Worm (Caenorhabditis elegans): Measurements from ENCODE around the gene erd-2.2.

Gene erd-2.2

DNA sequence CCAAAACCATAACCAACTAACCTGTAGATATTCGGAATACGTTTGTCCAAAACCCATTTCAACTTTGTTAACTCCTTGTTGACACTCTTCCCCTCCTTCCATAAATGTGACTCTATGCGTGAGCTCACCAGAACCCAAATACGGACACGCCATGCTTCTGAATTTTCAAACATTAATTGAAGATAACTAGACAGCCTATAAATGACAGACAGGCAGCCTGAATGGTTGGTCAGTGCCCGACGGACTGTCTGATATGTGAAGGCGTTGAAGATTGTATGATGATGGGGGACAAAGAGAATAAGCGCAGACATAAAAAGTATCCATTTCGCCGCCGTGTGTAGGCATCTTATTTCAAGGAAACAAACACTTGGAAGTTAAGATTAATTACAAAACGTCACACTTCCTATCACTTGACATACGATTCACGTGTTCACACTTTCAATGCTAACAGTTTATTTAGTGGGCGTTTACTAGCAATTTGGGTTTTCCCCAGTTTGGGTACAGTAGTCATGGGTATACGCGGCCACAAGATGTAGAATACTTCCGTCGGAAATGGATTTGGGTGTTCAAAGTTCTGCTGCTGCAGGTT, 13.0 kb downstream of the erd-2.2 start, which contains the start of the genes tdo-2 and C28H8.2:
Gene tdo-2 (minus strand): TSS at position 157 of the 589 bp plus-strand sequence.
Gene C28H8.2 (plus strand): TSS at position 524 of the 589 bp plus-strand sequence.
- TF ChIP-seq unc-62 (GFP tag; optimal IDR thresholded peaks at IDR 0.05): no peak

DNA sequence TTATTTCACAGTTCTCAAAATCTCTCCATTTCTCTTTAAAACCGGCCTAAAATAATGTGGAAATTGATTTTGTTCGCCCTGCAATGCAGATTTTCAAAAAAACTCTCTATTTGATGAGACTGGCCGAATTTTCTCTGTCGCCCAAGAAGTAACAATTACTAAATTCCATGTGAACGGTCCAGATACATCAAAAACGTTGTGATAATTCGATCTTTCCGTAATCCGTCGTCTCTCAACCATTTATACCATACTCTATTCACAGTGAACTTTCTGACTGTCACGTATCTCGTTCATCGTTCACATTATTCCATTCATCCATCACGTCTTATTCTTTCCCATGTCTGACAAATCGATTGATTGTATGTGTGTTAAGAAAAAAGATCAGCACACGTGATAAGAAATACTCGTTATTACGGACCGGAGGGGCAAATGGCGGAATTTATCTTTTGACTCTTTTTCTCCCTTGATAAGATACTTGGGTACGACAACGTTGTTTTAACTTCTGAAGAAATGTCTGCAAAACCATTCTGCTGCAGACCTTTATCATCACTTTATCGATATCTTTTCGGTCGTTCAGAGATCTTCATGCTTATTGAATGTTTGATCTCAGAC, 14.3 kb downstream of the erd-2.2 start:
- TF ChIP-seq unc-62 (GFP tag; optimal IDR thresholded peaks at IDR 0.05): no peak

DNA sequence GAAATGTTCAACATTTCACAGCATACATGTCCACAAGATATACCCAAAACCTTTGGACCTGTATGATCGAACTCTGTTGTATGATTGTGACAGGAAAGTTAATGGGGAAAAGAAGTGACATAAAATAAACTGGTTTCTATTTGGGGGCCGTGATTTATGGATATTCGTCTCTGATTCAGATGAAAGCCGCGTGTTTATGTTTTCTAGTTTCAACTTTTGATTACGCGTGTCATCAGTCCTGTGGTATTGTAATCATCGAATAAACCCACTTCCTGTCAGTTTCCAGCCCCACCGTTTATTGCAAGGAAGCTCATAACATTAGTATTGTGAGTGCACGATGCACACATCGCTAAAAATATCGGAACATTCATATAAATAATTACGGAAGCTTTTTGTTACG, 15.4 kb downstream of the erd-2.2 start:
- TF ChIP-seq unc-62 (GFP tag; optimal IDR thresholded peaks at IDR 0.05): no peak

DNA sequence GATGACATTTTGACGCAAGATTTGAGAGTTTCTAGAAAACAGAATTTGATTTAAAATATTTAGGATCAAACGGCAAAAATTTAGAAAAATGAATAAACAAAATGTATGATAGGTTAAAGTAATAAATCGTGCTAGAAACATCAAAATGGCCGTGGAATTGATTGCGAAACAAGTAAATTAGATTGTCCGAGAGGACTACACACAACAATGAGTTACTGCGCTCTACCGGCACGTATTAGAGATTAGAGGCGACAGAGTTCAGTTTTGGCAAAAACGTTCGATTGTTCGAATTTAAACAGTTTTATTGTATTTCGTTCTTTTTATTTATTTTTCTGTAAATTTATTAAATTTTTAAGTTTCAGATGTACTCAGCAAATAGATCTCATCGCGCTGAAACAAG, 18.9 kb downstream of the erd-2.2 start, which contains the start of the genes dnc-2 and bcl-7:
Gene dnc-2 (minus strand): TSS at position 33 of the 400 bp plus-strand sequence.
Gene bcl-7 (plus strand): TSS at position 363 of the 400 bp plus-strand sequence.
- TF ChIP-seq unc-62 (GFP tag; optimal IDR thresholded peaks at IDR 0.05): no peak

DNA sequence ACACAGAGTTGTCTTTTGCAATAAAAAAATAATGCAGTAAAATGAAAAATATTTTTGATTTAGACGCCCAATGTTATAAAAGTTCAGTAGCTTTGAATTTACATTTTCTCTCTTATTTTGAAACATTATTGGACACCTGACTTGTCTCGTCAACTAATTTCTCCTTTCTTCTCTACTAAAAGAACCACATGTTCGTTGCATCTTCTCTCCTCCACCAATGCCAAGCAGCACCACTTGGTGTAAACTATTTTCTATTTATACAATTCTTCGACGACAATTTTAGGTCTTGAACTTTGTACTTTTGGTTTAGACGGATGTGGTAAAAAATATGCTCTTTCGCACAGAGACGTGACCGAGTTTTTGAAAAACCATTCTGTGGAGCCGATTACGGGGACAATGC, 23.8 kb downstream of the erd-2.2 start:
- TF ChIP-seq unc-62 (GFP tag; optimal IDR thresholded peaks at IDR 0.05): no peak

DNA sequence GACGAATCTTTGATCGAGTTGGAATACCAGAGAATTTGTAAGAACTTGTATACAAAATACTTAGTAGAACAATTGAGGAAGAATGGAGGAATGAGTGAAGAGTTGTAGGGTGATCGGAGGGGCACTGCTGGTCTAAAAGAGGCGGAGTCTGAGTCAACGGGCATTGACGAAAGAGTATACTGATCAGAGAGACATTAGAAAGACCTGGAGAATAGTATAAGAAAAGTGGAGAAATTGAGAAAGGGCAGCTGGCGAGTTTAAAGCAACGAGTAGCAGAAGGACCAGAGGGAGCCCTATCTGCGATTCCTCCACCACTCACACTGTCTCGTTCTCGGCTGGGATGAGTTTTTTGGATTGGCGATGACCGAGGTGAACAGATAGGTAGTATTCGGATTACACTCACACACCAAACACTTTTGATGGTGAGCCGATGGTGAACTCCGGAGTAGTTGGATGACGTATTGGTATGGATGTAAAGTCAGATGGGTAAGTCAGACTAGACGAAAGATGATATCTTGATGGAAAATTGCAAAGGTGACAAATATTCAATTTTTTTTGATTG, 24.7 kb downstream of the erd-2.2 start, which contains the start of gene EGAP1.5:
Gene EGAP1.5 (plus strand): TSS at position 289 of the 562 bp plus-strand sequence.
- no peak for TF ChIP-seq unc-62 (GFP tag; optimal IDR thresholded peaks at IDR 0.05)

DNA sequence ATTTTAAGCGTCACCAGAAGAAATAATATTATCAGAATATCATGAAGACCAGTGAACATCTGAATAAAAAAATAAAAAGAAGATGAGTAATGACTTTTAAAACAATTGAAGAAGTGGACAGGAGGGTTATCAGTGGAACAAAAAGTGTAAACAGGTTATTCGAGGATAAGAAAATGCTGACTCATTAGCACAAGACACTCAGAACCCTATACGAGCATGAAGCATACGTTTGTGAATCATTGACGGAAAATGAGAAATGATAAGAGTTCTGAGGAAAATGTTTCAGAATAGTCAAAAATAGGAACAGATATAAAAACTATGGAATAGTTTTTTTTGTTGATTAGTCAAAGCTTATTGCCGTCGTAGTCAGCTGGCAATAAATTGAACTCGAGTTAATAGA, 26.0 kb downstream of the erd-2.2 start, which contains the start of gene zmp-1:
Gene zmp-1 (minus strand): TSS at position 101 of the 400 bp plus-strand sequence.
- no peak for TF ChIP-seq unc-62 (GFP tag; optimal IDR thresholded peaks at IDR 0.05)

DNA sequence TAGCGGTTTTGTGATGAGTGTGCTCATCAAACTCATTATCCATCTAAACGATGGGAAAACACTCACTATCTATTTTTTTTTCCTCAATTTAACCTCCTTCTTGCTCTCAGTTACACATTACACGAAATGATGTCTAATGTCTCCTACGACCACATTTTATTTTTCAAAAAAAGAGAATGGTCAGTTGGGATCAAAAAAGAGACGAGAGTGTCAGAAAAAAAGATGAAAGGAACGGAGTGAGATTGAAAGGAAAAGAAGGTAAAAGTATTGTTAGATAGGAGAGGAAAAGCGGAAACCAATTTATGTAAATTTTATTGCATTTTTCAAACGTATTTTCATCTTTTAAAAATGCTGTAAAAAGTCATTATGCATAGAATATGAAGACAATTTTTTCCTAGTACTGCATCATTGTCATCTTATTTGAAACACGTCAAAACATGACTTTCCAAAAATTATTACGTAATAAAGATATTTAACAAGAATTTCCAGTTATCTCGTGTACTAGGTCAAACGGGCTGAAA, 27.3 kb downstream of the erd-2.2 start:
- no peak for TF ChIP-seq unc-62 (GFP tag; optimal IDR thresholded peaks at IDR 0.05)

DNA sequence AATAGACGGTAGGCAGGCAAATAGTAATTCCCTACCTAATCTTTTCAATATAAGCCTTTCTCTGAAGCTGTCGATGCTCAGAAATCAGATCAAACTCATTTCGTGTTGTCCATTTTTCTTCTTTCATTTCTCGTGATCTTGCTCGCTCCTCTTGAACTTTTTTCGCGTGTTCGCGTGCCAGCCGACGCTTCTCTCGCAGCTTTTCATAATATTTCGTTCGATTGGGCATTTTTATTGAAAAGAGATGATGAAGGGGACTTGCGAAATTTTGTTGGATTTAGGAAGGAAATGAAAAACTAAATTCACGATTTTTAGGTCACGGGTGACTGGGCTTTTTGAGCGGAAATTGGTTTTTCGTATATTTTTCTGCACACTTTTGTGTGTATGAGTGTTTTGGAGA, 30.1 kb downstream of the erd-2.2 start, which contains the start of gene EGAP1.1:
Gene EGAP1.1 (minus strand): TSS at position 229 of the 400 bp plus-strand sequence.
- TF ChIP-seq unc-62 (GFP tag; optimal IDR thresholded peaks at IDR 0.05): no peak

DNA sequence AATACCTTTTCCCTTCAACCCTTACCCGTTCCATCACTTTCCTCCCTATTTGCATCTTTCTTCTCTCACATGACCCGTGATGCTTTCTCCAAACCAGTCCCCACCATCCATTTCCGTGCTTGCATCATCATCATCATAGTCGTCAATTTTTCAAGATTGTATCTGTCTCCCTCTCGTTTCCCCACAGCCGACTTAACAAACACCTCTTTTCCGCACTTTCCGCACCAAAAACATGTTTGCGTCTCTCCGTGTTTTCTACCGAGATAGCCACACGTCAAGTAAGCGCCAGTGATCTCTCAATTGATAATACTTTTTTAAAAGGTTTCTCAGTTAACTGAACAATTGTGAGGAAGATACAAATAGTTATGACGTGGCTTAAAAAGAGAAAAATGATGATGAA, 31.2 kb downstream of the erd-2.2 start:
- no peak for TF ChIP-seq unc-62 (GFP tag; optimal IDR thresholded peaks at IDR 0.05)

DNA sequence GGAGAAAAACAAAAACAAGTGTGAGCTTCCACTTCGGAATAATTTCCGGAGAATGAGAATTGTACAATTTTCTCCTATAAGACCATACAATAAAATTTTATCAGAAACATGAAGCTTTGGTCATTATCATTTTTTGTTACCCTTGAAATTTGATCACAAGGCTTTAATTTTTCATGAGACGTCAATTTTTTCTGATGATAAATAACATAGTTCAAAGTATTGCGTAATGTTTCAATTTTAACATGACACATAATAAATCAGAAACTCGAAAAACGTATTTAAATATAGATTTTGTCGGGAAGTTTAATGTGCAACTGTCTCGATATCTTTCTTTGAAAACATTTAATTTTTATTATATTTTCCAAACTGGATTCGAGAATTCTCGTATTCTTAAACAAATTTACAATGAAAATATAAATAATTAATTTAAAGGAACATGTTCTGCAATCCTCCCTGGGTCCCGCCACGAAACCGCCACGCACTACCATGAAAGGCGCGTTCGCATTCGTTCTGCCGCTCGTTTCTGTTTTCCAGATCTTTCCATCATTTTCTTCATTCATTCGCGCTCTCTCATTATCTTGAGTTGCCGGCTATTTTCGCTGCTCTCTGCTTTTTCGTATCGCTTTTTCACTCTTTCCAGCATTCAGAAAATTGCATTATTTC, 32.1 kb downstream of the erd-2.2 start:
- TF ChIP-seq unc-62 (GFP tag; optimal IDR thresholded peaks at IDR 0.05): no peak

DNA sequence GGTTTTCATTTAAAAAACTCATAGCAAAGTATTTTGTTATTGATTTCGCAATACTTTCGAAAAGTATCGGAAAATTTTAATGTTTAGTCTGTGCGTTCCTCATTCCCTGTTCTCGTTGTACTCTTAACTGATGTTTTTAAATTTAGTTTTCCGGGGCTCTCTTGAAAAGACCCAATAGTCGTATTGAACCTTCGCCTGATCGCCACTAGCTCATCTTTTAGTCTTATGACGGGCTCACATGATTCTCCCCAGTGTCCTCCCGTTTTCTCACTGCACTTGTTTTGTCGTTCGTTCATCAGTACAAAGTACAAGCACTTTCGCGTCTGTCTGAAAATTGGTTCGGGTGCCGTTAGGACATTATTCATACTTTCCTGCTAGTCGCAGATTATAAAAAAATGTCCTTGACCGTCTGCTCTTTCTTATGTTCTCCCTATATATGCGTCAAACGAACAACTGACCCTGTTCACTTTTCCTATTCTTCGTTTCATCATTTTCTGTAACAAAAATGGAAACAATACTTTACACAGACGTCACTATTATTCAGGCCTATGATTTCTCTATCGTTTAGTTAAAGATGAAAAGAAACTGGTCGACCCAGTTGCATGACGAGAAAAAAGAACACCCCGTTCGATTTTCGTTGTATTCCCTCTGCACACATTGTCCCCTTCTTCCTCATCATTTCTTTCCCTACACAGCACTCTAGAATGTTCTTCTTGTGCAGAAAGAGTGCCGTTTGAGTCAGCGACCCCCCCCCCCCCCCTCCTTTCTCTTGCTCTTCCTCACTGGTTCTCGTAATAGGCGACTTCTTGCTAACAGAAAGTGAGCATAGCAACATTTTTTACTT, 32.8 kb downstream of the erd-2.2 start, which contains the start of gene ubq-1:
Gene ubq-1 (plus strand): TSS at position 802 of the 844 bp plus-strand sequence.
- no peak for TF ChIP-seq unc-62 (GFP tag; optimal IDR thresholded peaks at IDR 0.05)

DNA sequence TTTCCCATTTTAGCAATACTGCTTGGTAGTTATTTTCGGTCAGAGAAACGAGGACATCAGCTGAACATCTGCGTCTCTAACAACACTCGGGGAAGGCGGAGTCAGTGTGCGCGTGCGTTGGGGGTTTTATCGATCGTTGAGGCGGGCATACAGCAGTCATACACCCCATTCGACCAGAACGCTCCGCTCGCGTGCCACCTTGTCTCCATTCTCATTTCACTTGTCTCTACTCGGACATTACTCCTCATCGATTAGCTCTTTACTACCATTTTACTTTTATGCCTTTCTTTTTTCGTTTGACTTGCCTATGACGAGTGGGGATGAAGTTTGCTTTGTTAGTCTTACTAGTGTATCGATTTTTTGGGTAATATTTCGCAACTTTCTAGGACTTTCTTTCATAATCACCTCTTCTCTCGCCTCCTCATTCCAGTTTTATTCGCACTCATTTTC, 33.7 kb downstream of the erd-2.2 start:
- TF ChIP-seq unc-62 (GFP tag; optimal IDR thresholded peaks at IDR 0.05): no peak

DNA sequence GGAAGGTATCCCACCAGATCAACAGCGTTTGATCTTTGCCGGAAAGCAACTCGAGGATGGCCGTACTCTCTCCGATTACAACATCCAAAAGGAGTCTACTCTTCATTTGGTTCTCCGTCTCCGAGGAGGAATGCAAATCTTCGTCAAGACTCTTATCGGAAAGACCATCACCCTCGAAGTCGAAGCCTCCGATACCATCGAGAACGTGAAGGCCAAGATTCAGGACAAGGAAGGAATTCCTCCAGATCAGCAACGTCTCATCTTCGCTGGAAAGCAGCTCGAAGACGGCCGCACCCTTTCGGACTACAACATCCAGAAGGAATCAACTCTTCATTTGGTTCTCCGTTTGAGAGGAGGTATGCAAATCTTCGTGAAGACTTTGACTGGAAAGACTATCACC, 35.3 kb downstream of the erd-2.2 start:
- TF ChIP-seq unc-62 (GFP tag; optimal IDR thresholded peaks at IDR 0.05): no peak

Data from whole organism, dauer.